Fruit fly (Drosophila melanogaster) whole organism, embryonic: ENCODE measurements around the gene spg.

Experiments used
- Atf6 ChIP-seq: fragments of 200-800 bp; sonication (Bioruptor generic); IDR thresholded peaks from 2 replicates; pipeline ENCODE4 v1.3.6; 2022; ENCODE audit warnings: missing biosample characterization, missing genetic modification characterization
- Bgb ChIP-seq: fragments of 200-800 bp; sonication (Bioruptor generic); IDR thresholded peaks from 2 replicates; pipeline ENCODE4 v1.3.6; 2022; ENCODE audit warnings: missing biosample characterization, missing genetic modification characterization; ENCODE audit not compliant: partially characterized antibody
- Bteb2 ChIP-seq: fragments of 200-800 bp; sonication (Bioruptor generic); optimal IDR thresholded peaks from 2 replicates; lab custom pipeline; 2016; ENCODE audit warnings: missing biosample characterization, missing genetic modification characterization
- CG12155 ChIP-seq: fragments of 200-800 bp; sonication (Bioruptor generic); optimal IDR thresholded peaks from 3 replicates; lab custom pipeline; 2016; ENCODE audit warnings: missing biosample characterization, missing genetic modification characterization
- CG13775 ChIP-seq: fragments of 200-800 bp; sonication (Bioruptor generic); optimal IDR thresholded peaks from 3 replicates; lab custom pipeline; 2017; ENCODE audit warnings: missing biosample characterization, mild to moderate bottlenecking, missing genetic modification characterization
- CG13894 ChIP-seq: fragments of 200-800 bp; sonication (Bioruptor generic); optimal IDR thresholded peaks from 3 replicates; lab custom pipeline; 2018; ENCODE audit warnings: missing biosample characterization, mild to moderate bottlenecking, missing genetic modification characterization, moderate library complexity
- CG14667 ChIP-seq: fragments of 200-800 bp; sonication (Bioruptor generic); IDR thresholded peaks from 2 replicates; pipeline ENCODE4 v1.3.6; 2022; ENCODE audit warnings: missing biosample characterization, missing genetic modification characterization
- CG14965 ChIP-seq: fragments of 200-800 bp; sonication (Bioruptor generic); optimal IDR thresholded peaks from 2 replicates; lab custom pipeline; 2016; ENCODE audit warnings: missing biosample characterization, missing genetic modification characterization, borderline replicate concordance
- CG15514 ChIP-seq: fragments of 200-800 bp; sonication (Bioruptor generic); optimal IDR thresholded peaks from 3 replicates; lab custom pipeline; 2017; ENCODE audit warnings: missing biosample characterization, missing genetic modification characterization, mild to moderate bottlenecking, moderate library complexity, missing genetic modification reagents
- CG17829 ChIP-seq: fragments of 200-800 bp; optimal IDR thresholded peaks from 2 replicates; lab custom pipeline; 2019; ENCODE audit warnings: missing biosample characterization, mild to moderate bottlenecking, missing genetic modification characterization, moderate library complexity
- CG2129 ChIP-seq: fragments of 200-800 bp; sonication (Bioruptor generic); IDR thresholded peaks from 2 replicates; pipeline ENCODE4 v1.3.6; 2022; ENCODE audit warnings: missing biosample characterization, missing genetic modification characterization; ENCODE audit not compliant: partially characterized antibody
- CG2712 ChIP-seq: fragments of 200-800 bp; optimal IDR thresholded peaks from 3 replicates; lab custom pipeline; 2019; ENCODE audit warnings: missing biosample characterization, mild to moderate bottlenecking, missing genetic modification characterization, moderate library complexity
- CG30020 ChIP-seq: fragments of 200-800 bp; optimal IDR thresholded peaks from 2 replicates; lab custom pipeline; 2019; ENCODE audit warnings: missing biosample characterization, mild to moderate bottlenecking, missing genetic modification characterization, moderate library complexity
- CG31441 ChIP-seq: fragments of 200-800 bp; sonication (Bioruptor generic); IDR thresholded peaks from 2 replicates; pipeline ENCODE4 v1.3.6; 2022; ENCODE audit warnings: missing biosample characterization, missing genetic modification characterization
- CG34224 ChIP-seq: fragments of 200-800 bp; sonication (Bioruptor generic); IDR thresholded peaks from 3 replicates; pipeline ENCODE4 v1.3.6; 2022; ENCODE audit warnings: missing biosample characterization, missing genetic modification characterization; ENCODE audit not compliant: partially characterized antibody
- CG34422 ChIP-seq: fragments of 200-800 bp; sonication (Bioruptor generic); IDR thresholded peaks from 3 replicates; pipeline ENCODE4 v1.3.6; 2022; ENCODE audit warnings: missing biosample characterization, missing genetic modification characterization
- CG3726 ChIP-seq: fragments of 200-800 bp; sonication (Bioruptor generic); IDR thresholded peaks from 3 replicates; pipeline ENCODE4, ENCODE4 v1.3.6; 2022; ENCODE audit warnings: missing biosample characterization, missing genetic modification characterization
- CG4424 ChIP-seq: fragments of 200-800 bp; sonication (Bioruptor generic); optimal IDR thresholded peaks from 3 replicates; lab custom pipeline; 2016; ENCODE audit warnings: missing biosample characterization, missing genetic modification characterization
- CG4820 ChIP-seq: fragments of 200-800 bp; sonication (Bioruptor generic); optimal IDR thresholded peaks from 3 replicates; lab custom pipeline; 2016; ENCODE audit warnings: missing biosample characterization, missing genetic modification characterization
- CG6654 ChIP-seq: fragments of 200-800 bp; sonication (Bioruptor generic); optimal IDR thresholded peaks from 2 replicates; lab custom pipeline; 2017; ENCODE audit warnings: missing biosample characterization, mild to moderate bottlenecking, missing genetic modification characterization
- CG6689 ChIP-seq: fragments of 200-800 bp; sonication (Bioruptor generic); IDR thresholded peaks from 2 replicates; pipeline ENCODE4 v1.3.6; 2022; ENCODE audit warnings: missing biosample characterization, missing genetic modification characterization
- CG7963 ChIP-seq: fragments of 200-800 bp; sonication (Bioruptor generic); IDR thresholded peaks from 3 replicates; pipeline ENCODE4 v1.3.6; 2022; ENCODE audit warnings: missing biosample characterization, missing genetic modification characterization; ENCODE audit not compliant: partially characterized antibody
- CHES-1-like ChIP-seq: fragments of 200-800 bp; sonication (Bioruptor generic); optimal IDR thresholded peaks from 2 replicates; lab custom pipeline; 2016; ENCODE audit warnings: missing biosample characterization, missing genetic modification characterization
- Camta ChIP-seq: fragments of 200-800 bp; sonication (Bioruptor generic); optimal IDR thresholded peaks from 2 replicates; lab custom pipeline; 2016; ENCODE audit warnings: missing biosample characterization, missing genetic modification characterization
- Deaf1 ChIP-seq: fragments of 200-800 bp; optimal IDR thresholded peaks from 3 replicates; lab custom pipeline; 2019; ENCODE audit warnings: missing biosample characterization, mild to moderate bottlenecking, missing genetic modification characterization, moderate library complexity
- Dfd ChIP-seq, 2 experiments: fragments of >200 bp; optimal IDR thresholded peaks; 2 replicates each; lab custom pipeline; 2017; ENCODE audit warnings: missing biosample characterization in 2 of 2, missing genetic modification characterization in 2 of 2
- E2f1 ChIP-seq: fragments of 200-800 bp; sonication (Bioruptor generic); IDR thresholded peaks from 2 replicates; pipeline ENCODE4 v1.3.6; 2022; ENCODE audit warnings: missing biosample characterization, missing genetic modification characterization
- Gsc ChIP-seq: fragments of 200-800 bp; sonication (Bioruptor generic); IDR thresholded peaks from 2 replicates; pipeline ENCODE4 v1.3.6; 2022; ENCODE audit warnings: missing biosample characterization, missing genetic modification characterization
- Hr3 ChIP-seq: fragments of 200-800 bp; sonication (Bioruptor generic); optimal IDR thresholded peaks from 3 replicates; lab custom pipeline; 2016; ENCODE audit warnings: missing biosample characterization, missing genetic modification characterization
- Lim3 ChIP-seq: fragments of 200-800 bp; sonication (Bioruptor generic); IDR thresholded peaks from 2 replicates; pipeline ENCODE4 v1.3.6; 2022; ENCODE audit warnings: missing biosample characterization, missing genetic modification characterization
- Opbp ChIP-seq: fragments of 200-800 bp; sonication (Bioruptor generic); IDR thresholded peaks from 3 replicates; pipeline ENCODE4 v1.3.6; 2022; ENCODE audit warnings: missing biosample characterization, missing genetic modification characterization; ENCODE audit not compliant: partially characterized antibody
- PHDP ChIP-seq: fragments of 200-800 bp; sonication (Bioruptor generic); optimal IDR thresholded peaks from 3 replicates; lab custom pipeline; 2018; ENCODE audit warnings: missing biosample characterization, mild to moderate bottlenecking, missing genetic modification characterization, moderate library complexity
- Poxn ChIP-seq: fragments of 200-800 bp; sonication (Bioruptor generic); IDR thresholded peaks from 2 replicates; pipeline ENCODE4 v1.3.6; 2022; ENCODE audit warnings: missing biosample characterization, missing genetic modification characterization
- Sry-δ ChIP-seq: fragments of 200-800 bp; sonication (Bioruptor generic); optimal IDR thresholded peaks from 2 replicates; lab custom pipeline; 2016; ENCODE audit warnings: missing biosample characterization, missing genetic modification characterization
- Xbp1 ChIP-seq: fragments of 200-800 bp; sonication (Bioruptor generic); optimal IDR thresholded peaks from 3 replicates; lab custom pipeline; 2016; ENCODE audit warnings: missing biosample characterization, mild to moderate bottlenecking, missing genetic modification characterization
- YL-1 ChIP-seq: fragments of 200-800 bp; sonication (Bioruptor generic); optimal IDR thresholded peaks from 3 replicates; lab custom pipeline; 2017; ENCODE audit warnings: missing biosample characterization, mild to moderate bottlenecking, missing genetic modification characterization
- aop ChIP-seq: fragments of 200-800 bp; sonication (Bioruptor generic); IDR thresholded peaks from 2 replicates; pipeline ENCODE4 v1.3.6; 2022; ENCODE audit warnings: missing biosample characterization, missing genetic modification characterization
- hbn ChIP-seq: fragments of 200-800 bp; sonication (Bioruptor generic); IDR thresholded peaks from 2 replicates; pipeline ENCODE4 v1.3.6; 2022; ENCODE audit warnings: missing biosample characterization, missing genetic modification characterization; ENCODE audit not compliant: partially characterized antibody
- inv ChIP-seq: fragments of 200-800 bp; sonication (Bioruptor generic); IDR thresholded peaks from 2 replicates; pipeline ENCODE4 v1.3.6; 2022; ENCODE audit warnings: missing biosample characterization, missing genetic modification characterization; ENCODE audit not compliant: partially characterized antibody
- lbe ChIP-seq: fragments of 200-800 bp; sonication (Bioruptor generic); optimal IDR thresholded peaks from 2 replicates; lab custom pipeline; 2016; ENCODE audit warnings: missing biosample characterization, mild to moderate bottlenecking, missing genetic modification characterization
- lilli ChIP-seq: fragments of 200-800 bp; sonication (Bioruptor generic); optimal IDR thresholded peaks from 3 replicates; lab custom pipeline; 2016; ENCODE audit warnings: missing biosample characterization, missing genetic modification characterization
- nerfin-1 ChIP-seq: fragments of 200-800 bp; sonication (Bioruptor generic); optimal IDR thresholded peaks from 3 replicates; lab custom pipeline; 2019; ENCODE audit warnings: missing biosample characterization, mild to moderate bottlenecking, missing genetic modification characterization, moderate library complexity
- pan ChIP-seq, 4 experiments: fragments of >200 bp in 3 of 4; fragments of 200-800 bp in 1 of 4; sonication (Bioruptor generic) in 1 of 4; optimal IDR thresholded peaks in 3 of 4; IDR thresholded peaks in 1 of 4; 2 replicates each; pipeline versions ENCODE4 v1.3.6 to Lab custom; 2017 to 2022; ENCODE audit warnings: missing biosample characterization in 2 of 4, missing genetic modification characterization in 2 of 4, mixed read lengths in 1 of 4
- pzg ChIP-seq: fragments of 200-800 bp; sonication (Bioruptor generic); optimal IDR thresholded peaks from 3 replicates; lab custom pipeline; 2018; ENCODE audit warnings: missing biosample characterization, mild to moderate bottlenecking, missing genetic modification characterization, moderate library complexity
- ranshi ChIP-seq: fragments of 200-800 bp; sonication (Bioruptor generic); IDR thresholded peaks from 2 replicates; pipeline ENCODE4 v1.3.6; 2022; ENCODE audit warnings: missing biosample characterization, missing genetic modification characterization
- sisA ChIP-seq: fragments of 200-800 bp; sonication (Bioruptor generic); IDR thresholded peaks from 2 replicates; pipeline ENCODE4 v1.3.6; 2022; ENCODE audit warnings: missing biosample characterization, missing genetic modification characterization
- stwl ChIP-seq: fragments of 200-800 bp; sonication (Bioruptor generic); optimal IDR thresholded peaks from 3 replicates; lab custom pipeline; 2018; ENCODE audit warnings: missing biosample characterization, mild to moderate bottlenecking, missing genetic modification characterization, moderate library complexity
- zfh2 ChIP-seq: fragments of 200-800 bp; sonication (Bioruptor generic); optimal IDR thresholded peaks from 2 replicates; lab custom pipeline; 2016; ENCODE audit warnings: missing biosample characterization, missing genetic modification characterization

spg gene

dm6 chr3R:28811677-28812465 lies 33.2 kb upstream of the spg start, which contains the start of gene Prp39 (continued):
- TF ChIP-seq Opbp (peak; percentile 65; the same call in 2 of the 3 replicates), CG14965 (GFP tag; lab: Kevin White, UChicago) (no peak), CG2129 (GFP tag; lab: Robert Waterston, UW) (peak; percentile 60), Poxn (GFP tag; lab: Robert Waterston, UW) (no peak), inv (GFP tag; lab: Robert Waterston, UW) (peak; percentile 61), stwl (tag; lab: Kevin White, UChicago) (peak; percentile 27), pzg (peak; percentile 51), PHDP (tag; lab: Kevin White, UChicago) (peak; percentile 31), CG2712 (peak; percentile 33), zfh2 (peak; percentile 1), Hr3 (GFP tag; lab: Kevin White, UChicago) (peak; percentile 8), CG14667 (GFP tag; lab: Robert Waterston, UW) (peak; percentile 38), CG15514 (GFP tag; lab: Kevin White, UChicago) (peak; percentile 98), CG17829 (tag; lab: Kevin White, UChicago) (peak; percentile 11), CG4820 (GFP tag; lab: Kevin White, UChicago) (no peak), CG31441 (GFP tag; lab: Robert Waterston, UW) (no peak), CG6654 (no peak), CG7963 (peak; percentile 31; the same call in 1 of the 3 replicates), lilli (peak; percentile 51), CG34422 (GFP tag; lab: Robert Waterston, UW) (peak; percentile 60), ranshi (peak; percentile 43; the same call in 1 of the 2 replicates), Atf6 (peak; percentile 45; the same call in 1 of the 2 replicates), CHES-1-like (no peak), CG34224 (GFP tag; lab: Robert Waterston, UW) (peak; percentile 79), pan (optimal IDR thresholded peaks at IDR 0.05; lab: Kevin White, UChicago) (no peak), pan (GFP tag; optimal IDR thresholded peaks at IDR 0.05 in 1 of 2, IDR thresholded peaks at IDR 0.05 in 1 of 2) (peak in 1 of 2 experiments; percentile 55), CG12155 (GFP tag; lab: Kevin White, UChicago) (peak; percentile 6), CG30020 (tag; lab: Kevin White, UChicago) (peak; percentile 10), CG13775 (GFP tag; lab: Kevin White, UChicago) (peak; percentile 14), Sry-δ (GFP tag; lab: Kevin White, UChicago) (peak; percentile 43), sisA (GFP tag; lab: Robert Waterston, UW) (peak; percentile 22; the same call in 1 of the 2 replicates), lbe (GFP tag; lab: Kevin White, UChicago) (no peak), YL-1 (peak; percentile 54), Camta (GFP tag; lab: Kevin White, UChicago) (no peak), Lim3 (GFP tag; lab: Robert Waterston, UW) (no peak), aop (GFP tag; lab: Robert Waterston, UW) (no peak), CG6689 (GFP tag; lab: Robert Waterston, UW) (peak; percentile 47; the same call in 1 of the 2 replicates), Xbp1 (GFP tag; lab: Kevin White, UChicago) (peak; percentile 41), Bteb2 (GFP tag; lab: Kevin White, UChicago) (no peak), CG4424 (GFP tag; lab: Kevin White, UChicago) (peak; percentile 40), CG13894 (no peak), hbn (GFP tag; lab: Robert Waterston, UW) (peak; percentile 71), E2f1 (peak; percentile 48), CG3726 (GFP tag; lab: Robert Waterston, UW) (no peak), nerfin-1 (no peak), Dfd (GFP tag; optimal IDR thresholded peaks at IDR 0.05; lab: Kevin White, UChicago) (no peak), Gsc (GFP tag; lab: Robert Waterston, UW) (no peak), Bgb (GFP tag; lab: Robert Waterston, UW) (peak; percentile 73), Deaf1 (no peak)
